Fruit fly (Drosophila melanogaster) whole organism, embryonic: Measurements from ENCODE around the gene CG32829.
A peak's percentile ranks its signal among the peaks of the same experiment; 100 is the strongest.

Source experiments
- Aef1 ChIP-seq: fragments of 200-800 bp; sonication (Bioruptor generic); IDR thresholded peaks from 3 replicates; pipeline ENCODE4 v1.3.6; 2022; ENCODE audit warnings: missing biosample characterization, missing genetic modification characterization
- Bdp1 ChIP-seq: fragments of 200-800 bp; sonication (Bioruptor generic); optimal IDR thresholded peaks from 3 replicates; lab custom pipeline; 2016; ENCODE audit warnings: missing biosample characterization, missing genetic modification characterization
- CG10431 ChIP-seq: fragments of 200-800 bp; sonication (Bioruptor generic); optimal IDR thresholded peaks from 3 replicates; lab custom pipeline; 2018; ENCODE audit warnings: missing biosample characterization, mild to moderate bottlenecking, missing genetic modification characterization
- CG11093 ChIP-seq: fragments of 200-800 bp; sonication (Bioruptor generic); IDR thresholded peaks from 3 replicates; pipeline ENCODE4 v1.3.6; 2022; ENCODE audit warnings: missing biosample characterization, missing genetic modification characterization
- CG11723 ChIP-seq: fragments of 200-800 bp; sonication (Bioruptor generic); optimal IDR thresholded peaks from 2 replicates; lab custom pipeline; 2017; ENCODE audit warnings: missing biosample characterization, mild to moderate bottlenecking, missing genetic modification characterization
- CG12659 ChIP-seq: fragments of 200-800 bp; sonication (Bioruptor generic); optimal IDR thresholded peaks from 3 replicates; lab custom pipeline; 2017; ENCODE audit warnings: mild to moderate bottlenecking, missing biosample characterization, missing genetic modification reagents, missing genetic modification characterization
- CG12942 ChIP-seq: fragments of 200-800 bp; sonication (Bioruptor generic); optimal IDR thresholded peaks from 3 replicates; lab custom pipeline; 2016; ENCODE audit warnings: missing biosample characterization, missing genetic modification characterization
- CG13624 ChIP-seq: fragments of 200-800 bp; sonication (Bioruptor generic); optimal IDR thresholded peaks from 2 replicates; lab custom pipeline; 2016; ENCODE audit warnings: missing biosample characterization, missing genetic modification characterization
- CG13894 ChIP-seq: fragments of 200-800 bp; sonication (Bioruptor generic); optimal IDR thresholded peaks from 3 replicates; lab custom pipeline; 2018; ENCODE audit warnings: missing biosample characterization, mild to moderate bottlenecking, missing genetic modification characterization, moderate library complexity
- CG14965 ChIP-seq: fragments of 200-800 bp; sonication (Bioruptor generic); optimal IDR thresholded peaks from 2 replicates; lab custom pipeline; 2016; ENCODE audit warnings: missing biosample characterization, missing genetic modification characterization, borderline replicate concordance
- CG2120 ChIP-seq: fragments of 200-800 bp; sonication (Bioruptor generic); optimal IDR thresholded peaks from 3 replicates; lab custom pipeline; 2016; ENCODE audit warnings: missing biosample characterization, missing genetic modification characterization
- CG2129 ChIP-seq: fragments of 200-800 bp; sonication (Bioruptor generic); IDR thresholded peaks from 2 replicates; pipeline ENCODE4 v1.3.6; 2022; ENCODE audit warnings: missing biosample characterization, missing genetic modification characterization; ENCODE audit not compliant: partially characterized antibody
- CG2202 ChIP-seq: fragments of 200-800 bp; sonication (Bioruptor generic); optimal IDR thresholded peaks from 2 replicates; lab custom pipeline; 2018; ENCODE audit warnings: missing biosample characterization, mild to moderate bottlenecking, missing genetic modification characterization
- CG6654 ChIP-seq: fragments of 200-800 bp; sonication (Bioruptor generic); optimal IDR thresholded peaks from 2 replicates; lab custom pipeline; 2017; ENCODE audit warnings: missing biosample characterization, mild to moderate bottlenecking, missing genetic modification characterization
- CG8388 ChIP-seq: fragments of 200-800 bp; sonication (Bioruptor generic); optimal IDR thresholded peaks from 2 replicates; lab custom pipeline; 2019; ENCODE audit warnings: missing biosample characterization, mild to moderate bottlenecking, missing genetic modification characterization, moderate library complexity
- CG9609 ChIP-seq: fragments of 200-800 bp; sonication (Bioruptor generic); optimal IDR thresholded peaks from 3 replicates; lab custom pipeline; 2016; ENCODE audit warnings: missing biosample characterization, missing genetic modification characterization
- D19B ChIP-seq: fragments of 200-800 bp; sonication (Bioruptor generic); optimal IDR thresholded peaks from 2 replicates; lab custom pipeline; 2017; ENCODE audit warnings: missing biosample characterization, mild to moderate bottlenecking, missing genetic modification characterization
- Eip74EF ChIP-seq, 2 experiments: fragments of 200-800 bp in 1 of 2; fragments of >200 bp in 1 of 2; sonication (Bioruptor generic) in 1 of 2; optimal IDR thresholded peaks; 2 replicates each; lab custom pipeline; 2017 to 2019; ENCODE audit warnings: missing biosample characterization in 2 of 2, missing genetic modification characterization in 2 of 2, mild to moderate bottlenecking in 1 of 2, moderate library complexity in 1 of 2
- Ets65A ChIP-seq: fragments of 200-800 bp; sonication (Bioruptor generic); peaks from one replicate; lab custom pipeline; 2016; ENCODE audit warnings: missing biosample characterization, missing genetic modification characterization
- Fer1 ChIP-seq: fragments of 200-800 bp; sonication (Bioruptor generic); optimal IDR thresholded peaks from 2 replicates; lab custom pipeline; 2017; ENCODE audit warnings: missing biosample characterization, mild to moderate bottlenecking, missing genetic modification characterization
- Hr78 ChIP-seq, 2 experiments: fragments of 200-800 bp in 1 of 2; fragments of >200 bp in 1 of 2; sonication (Bioruptor generic) in 1 of 2; optimal IDR thresholded peaks; 2 replicates each; lab custom pipeline; 2017 to 2019; ENCODE audit warnings: missing biosample characterization in 2 of 2, missing genetic modification characterization in 2 of 2, mild to moderate bottlenecking in 1 of 2, moderate library complexity in 1 of 2
- Kr ChIP-seq: fragments of 200-800 bp; sonication (Bioruptor generic); optimal IDR thresholded peaks from 2 replicates; lab custom pipeline; 2017; ENCODE audit warnings: missing biosample characterization, mild to moderate bottlenecking, missing genetic modification characterization
- Lpt ChIP-seq: fragments of >200 bp; optimal IDR thresholded peaks from 2 replicates; lab custom pipeline; 2018; ENCODE audit warnings: missing biosample characterization, missing genetic modification characterization
- Mad ChIP-seq: fragments of 200-800 bp; sonication (Bioruptor generic); optimal IDR thresholded peaks from 2 replicates; lab custom pipeline; 2016; ENCODE audit warnings: missing biosample characterization, missing genetic modification characterization
- Max ChIP-seq: fragments of 200-800 bp; sonication (Bioruptor generic); optimal IDR thresholded peaks from 2 replicates; lab custom pipeline; 2016; ENCODE audit warnings: missing biosample characterization, mild to moderate bottlenecking, missing genetic modification characterization
- Med ChIP-seq: fragments of 200-800 bp; sonication (Bioruptor generic); peaks from one replicate; lab custom pipeline; 2016; ENCODE audit warnings: missing biosample characterization, missing genetic modification characterization, mild to moderate bottlenecking, inconsistent platforms, moderate library complexity
- Optix ChIP-seq: fragments of 200-800 bp; sonication (Bioruptor generic); IDR thresholded peaks from 3 replicates; pipeline ENCODE4 v1.3.6; 2022; ENCODE audit warnings: missing biosample characterization, missing genetic modification characterization
- Rfx ChIP-seq: fragments of 200-800 bp; sonication (Bioruptor generic); IDR thresholded peaks from 2 replicates; pipeline ENCODE4 v1.3.6; 2022; ENCODE audit warnings: missing biosample characterization, missing genetic modification characterization
- Sry-δ ChIP-seq: fragments of 200-800 bp; sonication (Bioruptor generic); optimal IDR thresholded peaks from 2 replicates; lab custom pipeline; 2016; ENCODE audit warnings: missing biosample characterization, missing genetic modification characterization
- TFAM ChIP-seq: fragments of 200-800 bp; sonication (Bioruptor generic); optimal IDR thresholded peaks from 2 replicates; lab custom pipeline; 2017; ENCODE audit warnings: missing biosample characterization, missing genetic modification characterization, inconsistent platforms
- br ChIP-seq: fragments of >200 bp; optimal IDR thresholded peaks from 2 replicates; lab custom pipeline; 2017
- cato ChIP-seq: fragments of 200-800 bp; sonication (Bioruptor generic); optimal IDR thresholded peaks from 2 replicates; lab custom pipeline; 2016; ENCODE audit warnings: missing biosample characterization, missing genetic modification characterization, borderline replicate concordance
- caup ChIP-seq: fragments of 200-800 bp; sonication (Bioruptor generic); optimal IDR thresholded peaks from 3 replicates; lab custom pipeline; 2017; ENCODE audit warnings: missing biosample characterization, mild to moderate bottlenecking, missing genetic modification characterization, moderate library complexity; ENCODE audit not compliant: severe bottlenecking
- danr ChIP-seq: fragments of 200-800 bp; sonication (Bioruptor generic); IDR thresholded peaks from 2 replicates; pipeline ENCODE4 v1.3.6; 2022; ENCODE audit warnings: missing biosample characterization, missing genetic modification characterization
- dimm ChIP-seq: fragments of 200-800 bp; sonication (Bioruptor generic); IDR thresholded peaks from 2 replicates; pipeline ENCODE4 v1.3.6; 2022; ENCODE audit warnings: missing biosample characterization, missing genetic modification characterization
- dpn ChIP-seq, 2 experiments: fragments of 200-800 bp; sonication (Bioruptor generic); optimal IDR thresholded peaks; 3 replicates each; lab custom pipeline; 2016; ENCODE audit warnings: missing biosample characterization in 2 of 2, missing genetic modification characterization in 2 of 2
- fd96Cb ChIP-seq: fragments of 200-800 bp; sonication (Bioruptor generic); optimal IDR thresholded peaks from 2 replicates; lab custom pipeline; 2018; ENCODE audit warnings: missing biosample characterization, mild to moderate bottlenecking, missing genetic modification characterization, moderate library complexity
- fu2 ChIP-seq: fragments of 200-800 bp; sonication (Bioruptor generic); optimal IDR thresholded peaks from 2 replicates; lab custom pipeline; 2016; ENCODE audit warnings: missing biosample characterization, missing genetic modification characterization
- jumu ChIP-seq: fragments of 200-800 bp; sonication (Bioruptor generic); optimal IDR thresholded peaks from 3 replicates; lab custom pipeline; 2016; ENCODE audit warnings: missing biosample characterization, missing genetic modification characterization
- kay ChIP-seq: fragments of 200-800 bp; sonication (Bioruptor generic); optimal IDR thresholded peaks from 2 replicates; lab custom pipeline; 2016; ENCODE audit warnings: missing biosample characterization, missing genetic modification characterization
- knrl ChIP-seq: fragments of 200-800 bp; sonication (Bioruptor generic); IDR thresholded peaks from 3 replicates; pipeline ENCODE4 v1.3.6; 2022; ENCODE audit warnings: missing biosample characterization, missing genetic modification characterization; ENCODE audit not compliant: partially characterized antibody
- maf-S ChIP-seq: fragments of 200-800 bp; sonication (Bioruptor generic); optimal IDR thresholded peaks from 2 replicates; lab custom pipeline; 2016; ENCODE audit warnings: missing biosample characterization, missing genetic modification characterization
- odd ChIP-seq: fragments of 200-800 bp; sonication (Bioruptor generic); optimal IDR thresholded peaks from 2 replicates; lab custom pipeline; 2017; ENCODE audit warnings: missing biosample characterization, mild to moderate bottlenecking, missing genetic modification characterization
- pros ChIP-seq: fragments of 200-800 bp; sonication (Bioruptor generic); optimal IDR thresholded peaks from 3 replicates; lab custom pipeline; 2019; ENCODE audit warnings: missing biosample characterization, mild to moderate bottlenecking, missing genetic modification characterization, moderate library complexity
- sens ChIP-seq: fragments of 200-800 bp; sonication (Bioruptor generic); peaks from one replicate; lab custom pipeline; 2016; ENCODE audit warnings: missing biosample characterization, missing genetic modification characterization
- sim ChIP-seq: fragments of 200-800 bp; sonication (Bioruptor generic); IDR thresholded peaks from 2 replicates; pipeline ENCODE4 v1.3.6; 2022; ENCODE audit warnings: missing biosample characterization, missing genetic modification characterization
- sug ChIP-seq: fragments of 200-800 bp; optimal IDR thresholded peaks from 2 replicates; lab custom pipeline; 2019; ENCODE audit warnings: missing biosample characterization, mild to moderate bottlenecking, missing genetic modification characterization, moderate library complexity
- tap ChIP-seq: fragments of 200-800 bp; optimal IDR thresholded peaks from 3 replicates; lab custom pipeline; 2019; ENCODE audit warnings: missing biosample characterization, mild to moderate bottlenecking, missing genetic modification characterization, moderate library complexity
- twi ChIP-seq: fragments of 200-800 bp; optimal IDR thresholded peaks from 2 replicates; lab custom pipeline; 2019; ENCODE audit warnings: missing biosample characterization, mild to moderate bottlenecking, missing genetic modification characterization, moderate library complexity
- yki ChIP-seq: fragments of >200 bp; optimal IDR thresholded peaks from 3 replicates; lab custom pipeline; 2018

The CG32829 gene

dm6 chr2L:6925114-6925513 lies 8.9 kb upstream of the CG32829 start:
- no peak for TF ChIP-seq CG8388 (GFP tag; lab: Kevin White, UChicago)
- TF ChIP-seq yki (lab: Kevin White, UChicago): no peak
- TF ChIP-seq CG2129 (GFP tag; lab: Robert Waterston, UW): no peak
- no peak for TF ChIP-seq CG6654 (GFP tag; lab: Kevin White, UChicago)
- peak; percentile 27 for TF ChIP-seq sens (GFP tag; lab: Kevin White, UChicago)
- no peak for TF ChIP-seq Hr78 (GFP tag; optimal IDR thresholded peaks at IDR 0.05; lab: Kevin White, UChicago)
- TF ChIP-seq CG14965 (GFP tag; lab: Kevin White, UChicago): no peak
- TF ChIP-seq Med (GFP tag; lab: Kevin White, UChicago): peak; percentile 75
- TF ChIP-seq odd (GFP tag; lab: Kevin White, UChicago): no peak
- peak; percentile 80 for TF ChIP-seq Ets65A (GFP tag; lab: Kevin White, UChicago)
- TF ChIP-seq Rfx (GFP tag; lab: Robert Waterston, UW): no peak
- TF ChIP-seq CG2202 (tag; lab: Kevin White, UChicago): no peak
- TF ChIP-seq caup (GFP tag; lab: Kevin White, UChicago): no peak
- TF ChIP-seq sim: no peak
- no peak for TF ChIP-seq CG11093
- no peak for TF ChIP-seq TFAM (GFP tag; lab: Kevin White, UChicago)
- no peak for TF ChIP-seq fu2
- peak; percentile 32; the same call in 1 of the 3 replicates for TF ChIP-seq knrl (GFP tag; lab: Robert Waterston, UW)
- TF ChIP-seq tap (tag; lab: Kevin White, UChicago): no peak
- no peak for TF ChIP-seq Optix (GFP tag; lab: Robert Waterston, UW)
- no peak for TF ChIP-seq Kr

dm6 chr2L:6922091-6922753 lies 6.0 kb upstream of the CG32829 start:
- TF ChIP-seq Fer1 (GFP tag; lab: Kevin White, UChicago) (peak; percentile 57), twi (tag; lab: Kevin White, UChicago) (no peak), danr (GFP tag; lab: Robert Waterston, UW) (0 out of 2 replicates have a peak, but pooled peaks have one; percentile 30), Max (GFP tag; lab: Kevin White, UChicago) (peak; percentile 52), dimm (GFP tag; lab: Robert Waterston, UW) (no peak; the same call in 1 of the 2 replicates), Mad (GFP tag; lab: Kevin White, UChicago) (peak; percentile 63), jumu (GFP tag; lab: Kevin White, UChicago) (peak; percentile 58), CG11723 (GFP tag; lab: Kevin White, UChicago) (no peak), br (lab: Kevin White, UChicago) (no peak), Lpt (no peak), pros (GFP tag; lab: Kevin White, UChicago) (no peak), CG10431 (peak; percentile 41), CG9609 (GFP tag; lab: Kevin White, UChicago) (peak; percentile 68), fd96Cb (tag; lab: Kevin White, UChicago) (peak; percentile 66), CG13894 (tag; lab: Kevin White, UChicago) (no peak), D19B (peak; percentile 16), cato (GFP tag; lab: Kevin White, UChicago) (peak; percentile 8), sug (no peak), Sry-δ (GFP tag; lab: Kevin White, UChicago) (peak; percentile 9), Aef1 (GFP tag; lab: Robert Waterston, UW) (no peak; the same call in 1 of the 3 replicates), dpn (GFP tag; optimal IDR thresholded peaks at IDR 0.05; lab: Kevin White, UChicago) (peak; percentile 59 to 75), CG2120 (GFP tag; lab: Kevin White, UChicago) (peak; percentile 70), Bdp1 (GFP tag; lab: Kevin White, UChicago) (no peak), kay (GFP tag; lab: Kevin White, UChicago) (peak; percentile 5), CG12942 (GFP tag; lab: Kevin White, UChicago) (peak; percentile 27), CG8388 (GFP tag; lab: Kevin White, UChicago) (peak; percentile 74), CG13624 (peak; percentile 62), CG12659 (GFP tag; lab: Kevin White, UChicago) (peak; percentile 52), Eip74EF (GFP tag; optimal IDR thresholded peaks at IDR 0.05; lab: Kevin White, UChicago) (no peak), maf-S (GFP tag; lab: Kevin White, UChicago) (peak; percentile 57)
